Worm (Caenorhabditis elegans) whole organism, L4/young adult: Measurements from ENCODE around the gene T12A7.9.

Experiments used
- W03F9.2 ChIP-seq: fragments of 150-350 bp; optimal IDR thresholded peaks from 2 replicates; lab custom pipeline; 2014; ENCODE audit warnings: missing biosample characterization, missing genetic modification characterization
- dao-5 ChIP-seq: sonication (generic microtip); optimal IDR thresholded peaks from 2 replicates; lab custom pipeline; 2016; ENCODE audit warnings: missing genotype, missing genetic modification characterization, moderate library complexity, missing compliant biosample characterization
- him-1 ChIP-seq: sonication (generic microtip); optimal IDR thresholded peaks from 2 replicates; lab custom pipeline; 2016; ENCODE audit warnings: missing genotype, missing genetic modification reagents, missing genetic modification characterization, missing compliant biosample characterization

The T12A7.9 gene

DNA sequence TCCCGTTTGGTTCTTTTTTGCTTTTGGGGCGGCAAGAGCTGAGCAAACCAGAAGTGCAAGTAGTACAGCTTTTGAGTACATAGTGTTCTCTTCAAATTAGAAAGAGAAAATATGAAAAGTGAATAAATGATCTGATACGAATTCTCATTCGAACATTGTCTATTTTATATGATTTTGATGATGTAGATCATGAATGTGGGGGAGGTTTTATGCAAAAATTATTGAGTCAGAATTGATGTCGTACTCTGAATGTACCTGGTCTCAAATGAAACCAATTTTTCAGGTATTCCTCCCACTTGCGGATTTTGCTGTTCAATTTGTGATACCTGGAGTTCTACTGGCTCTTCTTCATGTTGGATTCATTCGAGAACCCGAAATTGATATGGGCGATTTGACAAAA lies 15.6 kb downstream of the T12A7.9 start, which contains the start of gene K01A6.4:
Gene K01A6.4, minus strand, starts transcription at position 101 of the 400 bp plus-strand sequence.
- TF ChIP-seq him-1 (tag; lab: Kevin White, UChicago) (no peak), W03F9.2 (no peak), dao-5 (tag; lab: Kevin White, UChicago) (no peak)

DNA sequence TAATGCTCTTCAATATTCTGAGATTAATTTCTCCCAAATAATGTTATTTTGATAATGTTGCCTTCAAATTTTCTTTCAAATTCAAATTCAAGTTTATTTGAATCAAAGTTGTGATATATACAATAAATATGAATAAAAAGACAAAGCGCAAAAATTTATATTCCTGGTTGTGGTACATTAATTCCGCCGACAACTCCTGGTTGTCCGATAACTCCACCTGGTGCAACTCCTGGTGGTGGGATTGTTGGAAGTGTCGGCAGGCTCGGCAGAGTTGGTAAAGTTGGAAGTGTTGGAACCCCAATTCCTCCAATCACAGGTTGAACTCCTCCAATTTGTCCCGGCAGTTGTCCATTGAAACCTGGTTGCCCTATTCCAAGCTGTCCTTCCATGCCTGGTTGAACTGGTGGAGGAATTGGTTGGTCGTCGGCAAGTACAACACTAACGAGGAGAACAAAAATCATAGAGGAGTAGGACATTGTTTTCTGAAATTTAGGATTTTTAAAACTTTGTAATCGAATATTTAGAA lies 17.7 kb downstream of the T12A7.9 start, which contains the start of gene K01A6.7:
Gene K01A6.7, minus strand, starts transcription at position 476 of the 526 bp plus-strand sequence.
- no peak for TF ChIP-seq him-1 (tag; lab: Kevin White, UChicago)
- TF ChIP-seq dao-5 (tag; lab: Kevin White, UChicago): no peak
- TF ChIP-seq W03F9.2: no peak

DNA sequence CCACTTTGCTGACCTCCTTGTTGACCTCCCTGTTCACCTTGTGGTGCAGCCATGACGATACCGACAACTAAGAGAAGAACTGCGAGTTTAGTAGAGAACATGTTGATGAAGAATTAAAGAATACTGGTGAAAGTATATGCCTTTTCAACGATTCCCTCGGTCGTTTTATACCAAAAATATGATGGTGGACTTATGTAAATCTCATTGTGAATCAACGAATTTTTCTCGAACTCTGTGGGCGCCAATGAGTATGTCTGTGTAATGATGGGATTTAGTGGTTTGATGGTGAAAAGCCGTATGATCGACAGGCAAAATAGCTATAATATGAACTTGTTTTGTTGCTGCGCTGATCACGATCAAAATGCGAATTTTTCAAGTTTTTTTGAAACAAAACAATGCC lies 18.5 kb downstream of the T12A7.9 start, which contains the start of gene K01A6.8:
Gene K01A6.8, minus strand, starts transcription at position 101 of the 400 bp plus-strand sequence.
- TF ChIP-seq him-1 (tag; lab: Kevin White, UChicago) (no peak), W03F9.2 (no peak), dao-5 (tag; lab: Kevin White, UChicago) (no peak)

DNA sequence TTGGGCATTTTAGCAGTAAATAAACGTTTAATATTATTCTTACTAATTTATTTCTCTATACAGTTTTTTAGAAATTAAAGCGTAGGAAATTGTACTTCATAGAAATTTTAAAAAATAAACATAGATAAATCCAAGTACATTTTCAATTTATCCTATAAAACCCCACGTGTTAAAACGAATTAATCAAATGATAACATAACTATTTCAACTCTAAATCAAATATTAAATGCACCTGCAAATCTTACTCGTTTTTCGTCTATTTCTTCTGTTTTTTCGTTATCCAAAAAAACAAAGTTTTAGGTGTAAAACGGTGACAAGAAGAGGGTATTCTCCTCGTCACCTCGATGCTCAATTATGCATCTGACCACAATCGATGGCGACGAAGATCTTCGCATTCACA lies 20.8 kb downstream of the T12A7.9 start, which contains the start of gene K01A6.6:
Gene K01A6.6, plus strand, starts transcription at position 301 of the 400 bp plus-strand sequence.
- TF ChIP-seq him-1 (tag; lab: Kevin White, UChicago) (no peak), dao-5 (tag; lab: Kevin White, UChicago) (no peak), W03F9.2 (no peak)

DNA sequence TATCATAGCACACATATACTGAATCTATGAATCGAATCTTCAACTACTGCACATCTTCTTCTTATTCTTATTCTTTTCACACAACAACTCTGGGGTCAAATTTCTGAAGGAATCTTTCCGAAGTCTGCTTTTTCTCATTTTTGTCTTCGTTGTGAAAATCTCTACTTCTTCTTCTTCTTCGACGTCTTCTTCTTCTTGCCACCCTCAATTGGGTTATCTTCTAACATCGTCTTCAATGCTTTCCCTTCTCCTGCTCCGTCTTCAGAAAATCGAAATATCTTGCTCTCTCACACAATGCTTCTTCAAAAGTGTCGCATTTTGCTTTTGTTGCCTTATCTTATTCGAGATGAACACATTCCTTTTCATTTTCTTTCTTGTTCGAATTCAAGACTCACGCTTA lies 32.6 kb downstream of the T12A7.9 start:
- TF ChIP-seq dao-5 (tag; lab: Kevin White, UChicago): no peak
- no peak for TF ChIP-seq him-1 (tag; lab: Kevin White, UChicago)
- TF ChIP-seq W03F9.2: no peak

DNA sequence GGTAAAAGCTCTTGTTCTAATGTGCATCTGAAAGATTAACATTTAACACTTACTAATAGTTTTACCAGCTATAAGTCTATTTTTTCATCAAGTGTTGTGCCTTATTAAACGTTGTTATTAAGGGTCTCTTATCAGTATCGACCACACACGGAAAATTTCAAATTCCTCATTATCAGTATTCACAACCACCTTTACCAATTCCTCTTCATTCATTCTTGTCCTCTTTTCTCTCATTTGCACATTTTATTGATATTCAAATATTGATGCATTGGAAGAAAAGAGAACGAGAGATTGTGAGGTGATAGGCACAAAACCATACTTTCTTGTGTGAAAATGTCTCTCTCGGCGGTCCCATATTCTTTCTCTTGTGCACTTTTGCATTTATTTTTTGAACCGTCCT lies 33.9 kb downstream of the T12A7.9 start:
- TF ChIP-seq dao-5 (tag; lab: Kevin White, UChicago) (no peak), him-1 (tag; lab: Kevin White, UChicago) (no peak), W03F9.2 (no peak)

DNA sequence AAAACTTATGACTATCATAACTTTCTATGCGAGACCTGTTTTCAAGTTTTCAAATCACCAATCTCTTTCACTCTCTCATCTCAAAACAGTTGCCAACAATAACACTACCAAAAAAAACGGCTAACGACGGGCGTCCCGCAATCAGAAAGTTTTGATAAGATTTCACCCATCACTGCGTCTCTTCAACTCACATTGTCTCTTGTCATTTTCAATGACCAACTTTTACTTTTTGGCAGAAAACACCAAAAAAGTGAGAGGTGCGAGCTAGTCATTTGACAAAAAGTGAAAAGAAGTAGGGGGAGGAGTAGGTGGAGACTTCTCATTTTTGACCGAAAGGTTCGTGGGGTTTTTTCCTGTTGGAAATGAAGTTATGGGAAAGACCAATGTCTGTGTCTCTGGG lies 37.2 kb downstream of the T12A7.9 start:
- TF ChIP-seq him-1 (tag; lab: Kevin White, UChicago): no peak
- TF ChIP-seq dao-5 (tag; lab: Kevin White, UChicago): no peak
- no peak for TF ChIP-seq W03F9.2

DNA sequence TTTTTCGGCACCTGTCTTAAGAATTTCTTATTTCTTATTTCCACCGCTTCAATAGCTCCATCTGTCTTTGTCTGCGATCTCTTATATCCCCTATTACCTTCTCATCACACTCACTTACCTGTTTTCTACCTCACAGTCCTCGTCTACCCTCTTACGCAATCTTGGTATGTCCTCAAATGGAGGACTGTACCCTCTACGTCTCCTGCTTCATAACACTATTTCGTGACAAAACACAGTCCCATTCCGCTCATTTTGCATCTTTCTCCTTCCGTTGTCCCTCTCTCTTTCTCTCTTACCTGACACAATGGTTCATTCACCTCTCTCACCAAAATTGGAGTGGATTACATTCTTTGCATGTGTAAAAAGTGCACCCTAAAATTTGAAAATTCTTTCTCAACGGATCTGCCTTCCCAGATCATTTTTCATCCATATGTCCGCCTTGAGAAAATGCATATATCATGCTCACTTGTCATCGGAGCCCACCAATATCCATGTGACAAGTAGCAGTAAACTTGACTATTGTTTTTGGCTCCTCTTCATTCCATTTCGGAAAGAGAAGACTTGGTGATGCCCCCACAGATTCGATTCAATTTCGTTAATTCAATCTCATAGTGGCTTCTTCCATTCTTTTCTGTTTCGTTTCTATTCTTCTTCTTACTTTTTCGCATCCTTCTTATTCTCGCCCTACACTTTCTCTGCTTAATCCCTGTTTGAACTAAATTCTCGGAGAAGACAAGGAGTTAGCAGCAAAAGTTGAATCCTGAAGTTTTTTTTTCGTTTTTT lies 38.5 kb downstream of the T12A7.9 start:
- TF ChIP-seq dao-5 (tag; lab: Kevin White, UChicago) (no peak), W03F9.2 (no peak), him-1 (tag; lab: Kevin White, UChicago) (no peak)

DNA sequence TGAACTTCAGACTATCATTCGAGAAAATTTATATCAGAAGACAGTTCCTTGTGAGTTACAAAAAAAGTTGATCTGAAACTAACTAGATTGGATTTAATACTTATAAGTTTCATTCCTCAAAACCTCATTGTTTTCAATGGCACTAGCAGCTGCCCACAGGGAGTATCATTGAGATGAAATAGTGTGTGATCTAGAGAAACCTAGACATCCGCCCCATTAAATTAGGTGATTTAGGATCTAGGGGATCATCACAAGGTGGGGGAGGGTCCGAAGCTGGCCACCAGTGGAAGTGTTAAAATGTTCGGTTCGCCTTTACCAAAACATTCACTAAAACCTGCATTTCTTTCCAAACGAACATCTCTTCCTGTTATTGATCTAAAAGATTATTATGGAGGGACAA lies 39.4 kb downstream of the T12A7.9 start:
- TF ChIP-seq dao-5 (tag; lab: Kevin White, UChicago) (no peak), W03F9.2 (no peak), him-1 (tag; lab: Kevin White, UChicago) (no peak)

DNA sequence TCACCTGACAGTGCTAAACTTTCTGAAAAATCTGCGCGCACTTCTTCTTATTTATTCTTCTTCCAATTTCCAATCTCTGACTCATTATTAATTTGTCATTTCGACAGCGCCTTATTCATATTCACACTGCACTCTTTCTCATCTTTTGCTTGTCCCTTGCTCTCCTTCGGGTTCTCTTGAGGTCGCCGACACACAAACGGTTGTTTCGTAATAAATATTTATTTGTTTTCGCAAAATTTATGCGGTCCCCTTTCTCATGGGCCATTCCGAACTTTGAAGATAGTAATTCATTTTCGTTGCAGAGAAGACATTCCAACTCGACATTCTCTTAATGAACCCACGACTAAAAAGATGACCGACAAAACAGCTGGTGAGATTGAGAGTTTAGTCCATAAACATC lies 41.1 kb downstream of the T12A7.9 start, which contains the start of gene magi-1:
Gene magi-1, plus strand, starts transcription at position 301 of the 400 bp plus-strand sequence.
- TF ChIP-seq him-1 (tag; lab: Kevin White, UChicago) (no peak), dao-5 (tag; lab: Kevin White, UChicago) (no peak), W03F9.2 (no peak)

DNA sequence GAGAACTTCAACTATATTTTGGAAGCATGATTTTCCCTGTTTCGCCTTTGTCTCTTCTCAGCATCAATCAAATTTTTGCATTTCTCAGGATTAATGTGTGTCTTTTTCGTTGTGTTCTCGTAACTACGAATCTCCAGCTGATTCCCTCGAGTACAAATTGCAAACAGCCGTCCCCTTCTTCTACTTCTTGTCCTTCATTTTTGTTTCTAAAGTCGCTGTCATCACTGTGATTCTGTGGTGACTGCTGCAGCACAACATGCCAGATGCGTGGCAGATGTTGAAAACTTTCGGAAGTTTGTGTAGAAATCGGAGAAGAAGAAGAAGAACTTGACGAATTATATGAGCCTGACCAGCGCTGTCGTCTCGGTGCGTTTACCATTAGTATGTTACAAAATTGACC lies 42.5 kb downstream of the T12A7.9 start:
- TF ChIP-seq dao-5 (tag; lab: Kevin White, UChicago): no peak

DNA sequence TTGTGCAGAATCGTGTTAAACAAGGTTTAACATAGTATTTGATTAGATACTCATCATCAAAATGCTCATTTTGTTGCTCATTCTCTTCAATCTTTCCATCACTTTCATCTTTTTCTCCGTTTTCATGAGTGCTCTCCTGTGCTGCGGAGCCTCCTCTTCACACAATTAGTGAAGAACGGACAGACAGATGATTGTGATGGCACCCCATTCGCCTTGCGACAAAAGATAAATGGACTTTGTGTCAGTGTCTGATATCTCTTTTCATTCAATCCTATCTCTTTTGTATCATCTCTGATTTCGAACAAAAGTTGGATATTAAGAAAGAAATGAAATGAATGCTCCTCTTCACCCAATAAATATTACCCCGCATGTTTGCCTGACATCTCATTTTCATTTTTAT lies 45.5 kb downstream of the T12A7.9 start:
- no peak for TF ChIP-seq W03F9.2
- TF ChIP-seq him-1 (tag; lab: Kevin White, UChicago): no peak
- TF ChIP-seq dao-5 (tag; lab: Kevin White, UChicago): no peak
